Worm (Caenorhabditis elegans) whole organism, early embryonic: ENCODE data around the gene T24C2.5.

Source experiments
- B0310.2 ChIP-seq: sonication (generic microtip); optimal IDR thresholded peaks from 2 replicates; lab custom pipeline; 2016; ENCODE audit warnings: mild to moderate bottlenecking, missing genetic modification characterization, missing compliant biosample characterization
- aly-1 ChIP-seq: sonication (generic microtip); optimal IDR thresholded peaks from 2 replicates; lab custom pipeline; 2016; ENCODE audit warnings: missing genetic modification characterization, missing compliant biosample characterization
- ama-1 ChIP-seq: fragments of 150-350 bp; optimal IDR thresholded peaks from 2 replicates; lab custom pipeline; 2014
- ceh-36 ChIP-seq: sonication (generic microtip); optimal IDR thresholded peaks from 2 replicates; lab custom pipeline; 2016; ENCODE audit warnings: missing genetic modification characterization, inconsistent platforms, missing compliant biosample characterization
- flt-1 ChIP-seq: fragments of 200-800 bp; sonication (Bioruptor generic); IDR thresholded peaks from 2 replicates; pipeline ENCODE4 v1.3.6; 2022; ENCODE audit warnings: missing genetic modification characterization, missing compliant biosample characterization
- hmbx-1 ChIP-seq: sonication (generic microtip); optimal IDR thresholded peaks from 2 replicates; lab custom pipeline; 2016; ENCODE audit warnings: mild to moderate bottlenecking, missing genetic modification characterization, missing compliant biosample characterization
- hnd-1 ChIP-seq: sonication (generic microtip); optimal IDR thresholded peaks from 2 replicates; lab custom pipeline; 2016; ENCODE audit warnings: missing genetic modification characterization, missing compliant biosample characterization
- pes-1 ChIP-seq: fragments of 200-800 bp; sonication (Bioruptor generic); IDR thresholded peaks from 2 replicates; pipeline ENCODE4 v1.3.6; 2022; ENCODE audit warnings: missing genetic modification reagents, missing genetic modification characterization, missing compliant biosample characterization
- sea-1 ChIP-seq: fragments of 200-800 bp; sonication (Bioruptor generic); conservative IDR thresholded peaks from 2 replicates; pipeline ENCODE4 v1.3.6; 2022; ENCODE audit warnings: missing genetic modification characterization, missing compliant biosample characterization
- tbx-11 ChIP-seq: fragments of 200-800 bp; sonication (Bioruptor generic); IDR thresholded peaks from 2 replicates; pipeline ENCODE4 v1.3.6; 2022; ENCODE audit warnings: missing genetic modification characterization, missing compliant biosample characterization

DNA sequence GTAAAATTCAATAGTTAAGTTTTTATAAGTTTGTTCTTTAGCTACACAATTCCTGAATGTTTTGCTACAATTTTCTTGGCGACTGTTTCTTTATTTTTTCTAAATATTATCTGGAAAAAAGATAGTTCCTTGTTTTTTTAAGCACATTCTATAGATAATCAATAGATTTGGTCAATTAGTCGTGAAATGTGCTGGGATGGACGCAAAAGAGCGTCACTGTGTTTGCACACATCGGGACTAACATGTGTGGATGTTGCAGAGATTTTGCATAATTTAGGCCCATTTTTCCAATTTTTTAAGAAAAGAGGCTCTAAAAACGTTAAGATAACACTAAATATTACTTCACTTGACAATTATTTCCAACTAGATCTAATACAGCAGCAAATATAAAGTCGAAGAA, 20.8 kb upstream of the T24C2.5 start:
- TF ChIP-seq ama-1 (lab: Kevin White, UChicago), result no peak
- no peak for TF ChIP-seq pes-1
- no peak for TF ChIP-seq flt-1
- no peak for TF ChIP-seq tbx-11 (GFP tag; lab: Robert Waterston, UW)
- no peak for TF ChIP-seq sea-1 (GFP tag; lab: Robert Waterston, UW)
- TF ChIP-seq B0310.2 (tag; lab: Kevin White, UChicago), result no peak
- TF ChIP-seq aly-1 (tag; lab: Kevin White, UChicago), result no peak
- TF ChIP-seq hmbx-1 (tag; lab: Kevin White, UChicago), result no peak
- TF ChIP-seq hnd-1 (tag; lab: Kevin White, UChicago), result no peak
- TF ChIP-seq ceh-36 (tag; lab: Kevin White, UChicago), result peak; percentile 5
